Worm (Caenorhabditis elegans): ENCODE data around the gene sec-15.

Gene sec-15

ce11 chrX:8820643-8821042, 14.9 kb downstream of the sec-15 start (continued):
- TF ChIP-seq mes-2 (tag; optimal IDR thresholded peaks at IDR 0.05; ENCODE audit: poor library complexity, severe bottlenecking) (no peak), nhr-76 (tag; optimal IDR thresholded peaks at IDR 0.05) (no peak), zfp-3 (GFP tag; conservative IDR thresholded peaks at IDR 0.05) (no peak), dmd-6 (GFP tag; IDR thresholded peaks at IDR 0.05) (peak; percentile 26; the same call in 1 of the 2 replicates), nhr-6 (tag; optimal IDR thresholded peaks at IDR 0.05) (no peak), nhr-10 (tag; optimal IDR thresholded peaks at IDR 0.05) (no peak), tra-1 (GFP tag; IDR thresholded peaks at IDR 0.05) (no peak), cey-2 (tag; optimal IDR thresholded peaks at IDR 0.05; ENCODE audit: borderline replicate concordance, insufficient read depth) (no peak), snpc-4 (tag; optimal IDR thresholded peaks at IDR 0.05) (no peak), skn-1 (tag; optimal IDR thresholded peaks at IDR 0.05) (no peak)

- TF ChIP-seq arid-1 (GFP tag; conservative IDR thresholded peaks at IDR 0.05) = peak; percentile 69
- TF ChIP-seq lin-15B (tag; optimal IDR thresholded peaks at IDR 0.05) = no peak
- TF ChIP-seq hlh-11 (tag; optimal IDR thresholded peaks at IDR 0.05) = peak; percentile 17
- TF ChIP-seq pqm-1 (tag; optimal IDR thresholded peaks at IDR 0.05) = no peak
- no peak for TF ChIP-seq ZK546.5 (tag; optimal IDR thresholded peaks at IDR 0.05)
- TF ChIP-seq spr-3 (GFP tag; optimal IDR thresholded peaks at IDR 0.05) = no peak
- no peak for TF ChIP-seq F44E2.7 (GFP tag; IDR thresholded peaks at IDR 0.05)
- peak; percentile 64; the same call in 1 of the 2 replicates for TF ChIP-seq D1046.2 (GFP tag; IDR thresholded peaks at IDR 0.05)
- TF ChIP-seq php-3 (GFP tag; IDR thresholded peaks at IDR 0.05) = peak; percentile 69; the same call in 1 of the 2 replicates
- no peak for TF ChIP-seq snpc-4 (tag; optimal IDR thresholded peaks at IDR 0.05)
- TF ChIP-seq ceh-20 (GFP tag; IDR thresholded peaks at IDR 0.05) = 0 out of 2 replicates have a peak, but pooled peaks have one; percentile 8
- TF ChIP-seq zip-2 (tag; optimal IDR thresholded peaks at IDR 0.05) = no peak
- no peak for TF ChIP-seq nhr-77 (tag; optimal IDR thresholded peaks at IDR 0.05)
- TF ChIP-seq lin-29 (GFP tag; IDR thresholded peaks at IDR 0.05) = no peak
- TF ChIP-seq lim-7 (GFP tag; IDR thresholded peaks at IDR 0.05) = peak; percentile 66; the same call in 1 of the 2 replicates
- TF ChIP-seq snpc-1.2 (GFP tag; IDR thresholded peaks at IDR 0.05) = peak; percentile 58; the same call in 1 of the 2 replicates
- peak; percentile 62; the same call in 1 of the 2 replicates for TF ChIP-seq zip-11 (GFP tag; IDR thresholded peaks at IDR 0.05)
- no peak for TF ChIP-seq zfp-2 (tag; optimal IDR thresholded peaks at IDR 0.05)
- TF ChIP-seq Y48G9A.11 (GFP tag; IDR thresholded peaks at IDR 0.05) = no peak
- no peak for TF ChIP-seq ceh-32 (tag; optimal IDR thresholded peaks at IDR 0.05; ENCODE audit: poor library complexity)
- TF ChIP-seq nhr-28 (tag; optimal IDR thresholded peaks at IDR 0.05) = peak; percentile 9
- TF ChIP-seq duxl-1 (tag; optimal IDR thresholded peaks at IDR 0.05; ENCODE audit: poor library complexity) = peak; percentile 50
- peak; percentile 89 for TF ChIP-seq aha-1 (tag)
- peak; percentile 70; the same call in 1 of the 2 replicates for TF ChIP-seq daf-19 (GFP tag; conservative IDR thresholded peaks at IDR 0.05)
- TF ChIP-seq lir-3 (tag; optimal IDR thresholded peaks at IDR 0.05) = peak; percentile 44
- TF ChIP-seq nhr-41 (GFP tag; IDR thresholded peaks at IDR 0.05) = 0 out of 2 replicates have a peak, but pooled peaks have one; percentile 23
- peak in 1 of 2 experiments; percentile 11 for TF ChIP-seq unc-62 (GFP tag; optimal IDR thresholded peaks at IDR 0.05 in 1 of 2)
- TF ChIP-seq unc-62 (tag; optimal IDR thresholded peaks at IDR 0.05) = no peak
- no peak for TF ChIP-seq ceh-62 (tag; optimal IDR thresholded peaks at IDR 0.05)
- peak; percentile 71 for TF ChIP-seq lin-38 (GFP tag; IDR thresholded peaks at IDR 0.05)
- TF ChIP-seq rbr-2 (tag; optimal IDR thresholded peaks at IDR 0.05) = peak; percentile 0
- TF ChIP-seq dmd-8 (GFP tag; IDR thresholded peaks at IDR 0.05) = no peak
- TF ChIP-seq ctbp-1 (GFP tag; IDR thresholded peaks at IDR 0.05) = 0 out of 2 replicates have a peak, but pooled peaks have one; percentile 46
- peak; percentile 7 for TF ChIP-seq mxl-3 (GFP tag; optimal IDR thresholded peaks at IDR 0.05)
- TF ChIP-seq mdt-29 (GFP tag; IDR thresholded peaks at IDR 0.05) = no peak
- TF ChIP-seq F10B5.3 (tag; optimal IDR thresholded peaks at IDR 0.05) = no peak
- TF ChIP-seq attf-4 (tag; optimal IDR thresholded peaks at IDR 0.05) = no peak
- TF ChIP-seq saeg-2 (GFP tag; IDR thresholded peaks at IDR 0.05) = no peak
- TF ChIP-seq daf-16 (GFP tag; optimal IDR thresholded peaks at IDR 0.05) = peak; percentile 10 to 29
- TF ChIP-seq daf-16 (tag; optimal IDR thresholded peaks at IDR 0.05) = peak; percentile 31
- no peak for TF ChIP-seq nhr-76 (tag; optimal IDR thresholded peaks at IDR 0.05)
- no peak for TF ChIP-seq daf-8 (GFP tag; IDR thresholded peaks at IDR 0.05)
Measured at ce11 chrX:8819815-8820415, 15.6 kb downstream of the sec-15 start.
